Fruit fly (Drosophila melanogaster) whole organism, embryonic: Measurements from ENCODE around the gene sesB.
A peak's percentile ranks its signal among the peaks of the same experiment; 100 is the strongest.

Source experiments
- Awh ChIP-seq: fragments of 200-800 bp; sonication (Bioruptor generic); IDR thresholded peaks from 2 replicates; pipeline ENCODE4, ENCODE4 v1.3.6; 2022; ENCODE audit warnings: missing biosample characterization, missing genetic modification characterization
- CG10267 ChIP-seq: fragments of 200-800 bp; sonication (Bioruptor generic); optimal IDR thresholded peaks from 2 replicates; lab custom pipeline; 2018; ENCODE audit warnings: missing biosample characterization, mild to moderate bottlenecking, missing genetic modification characterization, moderate library complexity
- CG11398 ChIP-seq: fragments of 200-800 bp; sonication (Bioruptor generic); optimal IDR thresholded peaks from 2 replicates; lab custom pipeline; 2016; ENCODE audit warnings: missing biosample characterization, missing genetic modification characterization
- CG12104 ChIP-seq: fragments of 200-800 bp; sonication (Bioruptor generic); optimal IDR thresholded peaks from 3 replicates; lab custom pipeline; 2016; ENCODE audit warnings: missing biosample characterization, missing genetic modification characterization
- CG14050 ChIP-seq: fragments of 200-800 bp; sonication (Bioruptor generic); IDR thresholded peaks from 3 replicates; pipeline ENCODE4 v1.3.6; 2022; ENCODE audit warnings: missing biosample characterization, missing genetic modification characterization
- CG15011 ChIP-seq: fragments of 200-800 bp; sonication (Bioruptor generic); optimal IDR thresholded peaks from 3 replicates; lab custom pipeline; 2018; ENCODE audit warnings: missing biosample characterization, mild to moderate bottlenecking, missing genetic modification characterization
- CG17361 ChIP-seq: fragments of 200-800 bp; sonication (Bioruptor generic); IDR thresholded peaks from 3 replicates; pipeline ENCODE4 v1.3.6; 2022; ENCODE audit warnings: missing biosample characterization, missing genetic modification characterization
- CG17612 ChIP-seq: fragments of 200-800 bp; sonication (Bioruptor generic); IDR thresholded peaks from 2 replicates; pipeline ENCODE4 v1.3.6; 2022; ENCODE audit warnings: missing biosample characterization, missing genetic modification characterization
- CG2120 ChIP-seq: fragments of 200-800 bp; sonication (Bioruptor generic); optimal IDR thresholded peaks from 3 replicates; lab custom pipeline; 2016; ENCODE audit warnings: missing biosample characterization, missing genetic modification characterization
- CG30403 ChIP-seq: fragments of 200-800 bp; sonication (Bioruptor generic); optimal IDR thresholded peaks from 3 replicates; lab custom pipeline; 2016; ENCODE audit warnings: missing biosample characterization, missing genetic modification characterization
- CG31224 ChIP-seq: fragments of 200-800 bp; sonication (Bioruptor generic); IDR thresholded peaks from 2 replicates; pipeline ENCODE4 v1.3.6; 2022; ENCODE audit warnings: missing biosample characterization, missing genetic modification characterization
- CG32767 ChIP-seq: fragments of 200-800 bp; sonication (Bioruptor generic); IDR thresholded peaks from 2 replicates; pipeline ENCODE4 v1.3.6; 2022; ENCODE audit warnings: missing biosample characterization, missing genetic modification characterization
- CG3838 ChIP-seq: fragments of 200-800 bp; sonication (Bioruptor generic); optimal IDR thresholded peaks from 3 replicates; lab custom pipeline; 2016; ENCODE audit warnings: missing biosample characterization, missing genetic modification characterization
- CG4404 ChIP-seq: fragments of 200-800 bp; sonication (Bioruptor generic); IDR thresholded peaks from 2 replicates; pipeline ENCODE4 v1.3.6; 2022; ENCODE audit warnings: missing biosample characterization, missing genetic modification characterization
- CG5180 ChIP-seq: fragments of 200-800 bp; sonication (Bioruptor generic); optimal IDR thresholded peaks from 3 replicates; lab custom pipeline; 2017; ENCODE audit warnings: missing biosample characterization, missing genetic modification characterization, mild to moderate bottlenecking, moderate library complexity, missing genetic modification reagents
- CG6175 ChIP-seq: fragments of 200-800 bp; sonication (Bioruptor generic); IDR thresholded peaks from 3 replicates; pipeline ENCODE4 v1.3.6; 2022; ENCODE audit warnings: missing biosample characterization, missing genetic modification characterization
- CG7556 ChIP-seq: fragments of 200-800 bp; sonication (Bioruptor generic); optimal IDR thresholded peaks from 2 replicates; lab custom pipeline; 2017; ENCODE audit warnings: missing biosample characterization, mild to moderate bottlenecking, missing genetic modification characterization
- CG8765 ChIP-seq: fragments of 200-800 bp; sonication (Bioruptor generic); IDR thresholded peaks from 2 replicates; pipeline ENCODE4 v1.3.6; 2022; ENCODE audit warnings: missing biosample characterization, missing genetic modification characterization
- CG9876 ChIP-seq: fragments of 200-800 bp; sonication (Bioruptor generic); optimal IDR thresholded peaks from 2 replicates; lab custom pipeline; 2016; ENCODE audit warnings: missing biosample characterization, missing genetic modification characterization
- Deaf1 ChIP-seq: fragments of 200-800 bp; optimal IDR thresholded peaks from 3 replicates; lab custom pipeline; 2019; ENCODE audit warnings: missing biosample characterization, mild to moderate bottlenecking, missing genetic modification characterization, moderate library complexity
- ERR ChIP-seq: fragments of 200-800 bp; sonication (Bioruptor generic); optimal IDR thresholded peaks from 2 replicates; lab custom pipeline; 2016; ENCODE audit warnings: missing biosample characterization, missing genetic modification characterization
- HmgZ ChIP-seq: fragments of 200-800 bp; sonication (Bioruptor generic); optimal IDR thresholded peaks from 2 replicates; lab custom pipeline; 2018; ENCODE audit warnings: missing biosample characterization, mild to moderate bottlenecking, missing genetic modification characterization
- Hmx ChIP-seq: fragments of 200-800 bp; sonication (Bioruptor generic); optimal IDR thresholded peaks from 2 replicates; lab custom pipeline; 2016; ENCODE audit warnings: missing biosample characterization, missing genetic modification characterization
- Kr ChIP-seq: fragments of 200-800 bp; sonication (Bioruptor generic); optimal IDR thresholded peaks from 2 replicates; lab custom pipeline; 2017; ENCODE audit warnings: missing biosample characterization, mild to moderate bottlenecking, missing genetic modification characterization
- Lim3 ChIP-seq: fragments of 200-800 bp; sonication (Bioruptor generic); IDR thresholded peaks from 2 replicates; pipeline ENCODE4 v1.3.6; 2022; ENCODE audit warnings: missing biosample characterization, missing genetic modification characterization
- Max ChIP-seq: fragments of 200-800 bp; sonication (Bioruptor generic); optimal IDR thresholded peaks from 2 replicates; lab custom pipeline; 2016; ENCODE audit warnings: missing biosample characterization, mild to moderate bottlenecking, missing genetic modification characterization
- NFAT ChIP-seq: fragments of 200-800 bp; sonication (Bioruptor generic); IDR thresholded peaks from 2 replicates; pipeline ENCODE4 v1.3.6; 2022; ENCODE audit warnings: missing biosample characterization, missing genetic modification characterization
- Neu2 ChIP-seq: fragments of 200-800 bp; sonication (Bioruptor generic); optimal IDR thresholded peaks from 3 replicates; lab custom pipeline; 2016; ENCODE audit warnings: missing biosample characterization, missing genetic modification characterization, borderline replicate concordance
- Nf-YB ChIP-seq: fragments of 200-800 bp; sonication (Bioruptor generic); optimal IDR thresholded peaks from 3 replicates; lab custom pipeline; 2019; ENCODE audit warnings: missing biosample characterization, mild to moderate bottlenecking, missing genetic modification characterization, moderate library complexity
- Rx ChIP-seq: fragments of 200-800 bp; sonication (Bioruptor generic); IDR thresholded peaks from 2 replicates; pipeline ENCODE4 v1.3.6; 2022; ENCODE audit warnings: missing biosample characterization, missing genetic modification characterization
- Sox102F ChIP-seq: fragments of 200-800 bp; sonication (Bioruptor generic); optimal IDR thresholded peaks from 2 replicates; lab custom pipeline; 2018; ENCODE audit warnings: missing biosample characterization, mild to moderate bottlenecking, missing genetic modification characterization, moderate library complexity
- Stat92E ChIP-seq, 3 experiments: fragments of >200 bp in 2 of 3; fragments of 200-800 bp in 1 of 3; sonication (Bioruptor generic) in 1 of 3; optimal IDR thresholded peaks; 2 replicates each; lab custom pipeline; 2017 to 2019; ENCODE audit warnings: missing biosample characterization in 3 of 3, missing genetic modification characterization in 3 of 3, mild to moderate bottlenecking in 1 of 3, moderate library complexity in 1 of 3
- Taf1 ChIP-seq: fragments of 200-800 bp; sonication (Bioruptor generic); IDR thresholded peaks from 2 replicates; pipeline ENCODE4 v1.3.6; 2022; ENCODE audit warnings: missing biosample characterization, missing genetic modification characterization
- Vsx1 ChIP-seq: fragments of 200-800 bp; sonication (Bioruptor generic); optimal IDR thresholded peaks from 2 replicates; lab custom pipeline; 2017; ENCODE audit warnings: missing biosample characterization, mild to moderate bottlenecking, missing genetic modification characterization, missing genetic modification reagents
- bigmax ChIP-seq: fragments of 200-800 bp; sonication (Bioruptor generic); optimal IDR thresholded peaks from 2 replicates; lab custom pipeline; 2018; ENCODE audit warnings: missing biosample characterization, mild to moderate bottlenecking, missing genetic modification characterization
- dati ChIP-seq: fragments of 200-800 bp; sonication (Bioruptor generic); IDR thresholded peaks from 2 replicates; pipeline ENCODE4 v1.3.6; 2022; ENCODE audit warnings: missing biosample characterization, missing genetic modification characterization
- ewg ChIP-seq: fragments of 200-800 bp; sonication (Bioruptor generic); optimal IDR thresholded peaks from 3 replicates; lab custom pipeline; 2017; ENCODE audit warnings: mild to moderate bottlenecking, missing biosample characterization, missing genetic modification reagents, missing genetic modification characterization
- exex ChIP-seq: fragments of 200-800 bp; sonication (Bioruptor generic); optimal IDR thresholded peaks from 4 replicates; lab custom pipeline; 2018; ENCODE audit warnings: missing biosample characterization, mild to moderate bottlenecking, missing genetic modification characterization, moderate library complexity
- fd64A ChIP-seq: fragments of 200-800 bp; sonication (Bioruptor generic); optimal IDR thresholded peaks from 3 replicates; lab custom pipeline; 2018; ENCODE audit warnings: missing biosample characterization, mild to moderate bottlenecking, missing genetic modification characterization
- grn ChIP-seq: fragments of 200-800 bp; sonication (Bioruptor generic); optimal IDR thresholded peaks from 3 replicates; lab custom pipeline; 2017; ENCODE audit warnings: missing biosample characterization, missing genetic modification characterization
- jing ChIP-seq: fragments of 200-800 bp; sonication (Bioruptor generic); optimal IDR thresholded peaks from 2 replicates; lab custom pipeline; 2018; ENCODE audit warnings: missing biosample characterization, mild to moderate bottlenecking, missing genetic modification characterization
- jumu ChIP-seq: fragments of 200-800 bp; sonication (Bioruptor generic); optimal IDR thresholded peaks from 3 replicates; lab custom pipeline; 2016; ENCODE audit warnings: missing biosample characterization, missing genetic modification characterization
- mirr ChIP-seq: fragments of 200-800 bp; sonication (Bioruptor generic); optimal IDR thresholded peaks from 3 replicates; lab custom pipeline; 2018; ENCODE audit warnings: missing biosample characterization, mild to moderate bottlenecking, missing genetic modification characterization
- nmo ChIP-seq: fragments of 200-800 bp; sonication (Bioruptor generic); optimal IDR thresholded peaks from 2 replicates; lab custom pipeline; 2018; ENCODE audit warnings: missing biosample characterization, mild to moderate bottlenecking, missing genetic modification characterization, moderate library complexity
- otp ChIP-seq: fragments of 200-800 bp; sonication (Bioruptor generic); IDR thresholded peaks from 3 replicates; pipeline ENCODE4, ENCODE4 v1.3.6; 2022; ENCODE audit warnings: missing biosample characterization, missing genetic modification characterization
- psq ChIP-seq: fragments of 200-800 bp; sonication (Bioruptor generic); optimal IDR thresholded peaks from 2 replicates; lab custom pipeline; 2017; ENCODE audit warnings: missing biosample characterization, missing genetic modification characterization
- slou ChIP-seq: fragments of 200-800 bp; sonication (Bioruptor generic); optimal IDR thresholded peaks from 3 replicates; lab custom pipeline; 2016; ENCODE audit warnings: missing biosample characterization, missing genetic modification characterization
- sna ChIP-seq: fragments of 200-800 bp; sonication (Bioruptor generic); IDR thresholded peaks from 2 replicates; pipeline ENCODE4 v1.3.6; 2022; ENCODE audit warnings: missing biosample characterization, missing genetic modification characterization; ENCODE audit not compliant: partially characterized antibody
- ttk ChIP-seq: fragments of 200-800 bp; sonication (Bioruptor generic); IDR thresholded peaks from 2 replicates; pipeline ENCODE4 v2.1.2; 2022; ENCODE audit warnings: missing biosample characterization, missing genetic modification characterization

sesB gene

DNA sequence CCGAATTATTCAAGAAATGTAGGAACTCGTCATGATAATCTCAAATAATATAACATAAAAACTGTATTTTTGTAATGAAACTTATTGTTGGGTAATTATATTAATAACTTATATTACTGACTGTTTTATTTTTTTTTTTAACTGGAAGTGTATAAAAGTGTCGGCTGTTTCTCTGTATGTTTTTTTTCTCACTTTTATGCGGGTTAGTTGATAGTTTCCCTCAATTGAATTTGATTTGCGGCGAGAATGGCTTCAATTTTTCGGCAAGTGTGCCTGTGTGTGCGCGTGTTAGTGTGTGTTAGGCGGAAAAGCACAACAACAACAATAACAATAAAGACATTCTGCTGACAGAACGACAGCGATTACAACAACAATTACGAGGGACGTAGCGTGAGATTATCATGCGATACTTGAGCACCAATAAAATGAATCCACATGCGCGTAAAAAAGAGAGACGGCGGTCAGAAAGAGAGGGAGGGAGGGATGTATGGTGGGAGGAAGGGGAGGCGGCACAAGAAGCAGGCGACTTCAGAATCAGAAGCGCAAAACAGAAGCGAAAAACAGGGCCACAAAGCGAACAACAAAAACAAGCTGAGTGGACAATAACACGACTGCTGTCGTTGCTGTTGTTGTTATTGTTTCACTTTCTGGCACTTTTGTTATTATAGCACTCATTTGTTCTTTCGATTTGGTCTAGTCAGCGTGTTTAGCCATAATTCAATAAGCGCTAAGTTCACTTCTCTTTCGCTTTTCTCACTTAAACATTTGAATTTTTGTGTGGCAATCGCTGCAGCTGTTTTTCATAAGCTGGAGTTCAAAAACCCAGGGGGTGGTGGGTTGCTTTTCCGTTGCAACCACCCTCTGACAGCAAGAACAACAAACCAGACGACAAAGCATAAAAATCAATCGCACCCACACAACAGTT is 23.5 kb downstream of the sesB start (continued):
- TF ChIP-seq Sox102F (GFP tag; lab: Kevin White, UChicago): peak; percentile 52
- no peak for TF ChIP-seq CG31224 (GFP tag; lab: Robert Waterston, UW)
- peak; percentile 17 for TF ChIP-seq nmo (GFP tag; lab: Kevin White, UChicago)
- no peak for TF ChIP-seq Stat92E (GFP tag; optimal IDR thresholded peaks at IDR 0.05; lab: Kevin White, UChicago)
- TF ChIP-seq CG6175 (GFP tag; lab: Robert Waterston, UW): no peak
- TF ChIP-seq dati: no peak
- TF ChIP-seq CG8765 (GFP tag; lab: Robert Waterston, UW): 0 out of 2 replicates have a peak, but pooled peaks have one; percentile 25
- TF ChIP-seq jing (GFP tag; lab: Kevin White, UChicago): no peak
- no peak for TF ChIP-seq Lim3 (GFP tag; lab: Robert Waterston, UW)
- TF ChIP-seq Deaf1 (tag; lab: Kevin White, UChicago): peak; percentile 6
- TF ChIP-seq sna (GFP tag; lab: Robert Waterston, UW): no peak
- peak; percentile 88 for TF ChIP-seq Nf-YB (GFP tag; lab: Kevin White, UChicago)
- TF ChIP-seq otp (GFP tag; lab: Robert Waterston, UW): no peak
- no peak for TF ChIP-seq ttk (GFP tag; lab: Robert Waterston, UW)
- no peak for TF ChIP-seq CG14050 (GFP tag; lab: Robert Waterston, UW)
- peak; percentile 71; the same call in 2 of the 3 replicates for TF ChIP-seq CG17361 (GFP tag; lab: Robert Waterston, UW)
- TF ChIP-seq CG12104 (GFP tag; lab: Kevin White, UChicago): no peak
- TF ChIP-seq CG3838 (GFP tag; lab: Kevin White, UChicago): no peak
- no peak for TF ChIP-seq Awh
- TF ChIP-seq CG2120: peak; percentile 61
- no peak for TF ChIP-seq Hmx (GFP tag; lab: Kevin White, UChicago)
- TF ChIP-seq CG30403 (GFP tag; lab: Kevin White, UChicago): peak; percentile 44
- TF ChIP-seq fd64A (GFP tag; lab: Kevin White, UChicago): no peak
- no peak for TF ChIP-seq CG17612 (GFP tag; lab: Robert Waterston, UW)
- no peak for TF ChIP-seq CG11398 (GFP tag; lab: Kevin White, UChicago)
- peak; percentile 49 for TF ChIP-seq CG7556 (GFP tag; lab: Kevin White, UChicago)
- TF ChIP-seq slou (GFP tag; lab: Kevin White, UChicago): no peak
- TF ChIP-seq CG4404 (GFP tag; lab: Robert Waterston, UW): no peak
- TF ChIP-seq Kr: no peak
- TF ChIP-seq CG5180: no peak
- TF ChIP-seq Taf1 (GFP tag; lab: Robert Waterston, UW): no peak
- TF ChIP-seq NFAT (GFP tag; lab: Robert Waterston, UW): 0 out of 2 replicates have a peak, but pooled peaks have one; percentile 13
- TF ChIP-seq ERR (GFP tag; lab: Kevin White, UChicago): no peak
- peak; percentile 88 for TF ChIP-seq psq (GFP tag; lab: Kevin White, UChicago)
- TF ChIP-seq ewg (GFP tag; lab: Kevin White, UChicago): peak; percentile 1
- TF ChIP-seq, all 482 proteins: peak for 129

DNA sequence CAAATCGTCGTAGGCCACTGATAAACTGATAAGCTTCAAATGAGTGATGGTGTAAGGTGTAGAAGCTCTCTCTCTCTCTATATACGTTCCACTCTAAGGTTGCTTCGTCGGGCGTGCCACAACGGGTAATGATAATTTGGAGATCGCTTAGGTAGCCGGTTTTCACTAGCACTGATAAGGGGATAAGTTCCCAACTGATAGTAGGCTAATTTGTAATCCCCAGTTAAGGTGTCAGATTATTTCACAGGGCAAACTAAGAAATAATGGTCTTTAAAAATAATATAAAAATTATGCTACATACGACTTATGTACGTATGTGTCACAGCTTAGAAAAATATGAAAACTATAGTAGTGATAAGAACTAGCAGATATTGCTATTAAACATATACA is 24.2 kb downstream of the sesB start:
- no peak for TF ChIP-seq Neu2
- no peak for TF ChIP-seq CG10267
- no peak for TF ChIP-seq CG15011 (GFP tag; lab: Kevin White, UChicago)
- TF ChIP-seq Max (GFP tag; lab: Kevin White, UChicago): no peak
- peak; percentile 33 for TF ChIP-seq mirr (GFP tag; lab: Kevin White, UChicago)
- no peak for TF ChIP-seq CG9876
- no peak for TF ChIP-seq jumu (GFP tag; lab: Kevin White, UChicago)
- peak; percentile 71 for TF ChIP-seq exex (tag; lab: Kevin White, UChicago)
- TF ChIP-seq CG5180: peak; percentile 29
- TF ChIP-seq ewg (GFP tag; lab: Kevin White, UChicago): no peak
- no peak for TF ChIP-seq CG32767 (GFP tag; lab: Robert Waterston, UW)
- TF ChIP-seq Vsx1 (GFP tag; lab: Kevin White, UChicago): peak; percentile 80
- TF ChIP-seq bigmax (GFP tag; lab: Kevin White, UChicago): no peak
- no peak for TF ChIP-seq Rx (GFP tag; lab: Robert Waterston, UW)
- TF ChIP-seq HmgZ (tag; lab: Kevin White, UChicago): no peak
- peak; percentile 32 for TF ChIP-seq grn (GFP tag; lab: Kevin White, UChicago)
